Fruit fly (Drosophila melanogaster) whole organism, embryonic: ENCODE data around the gene Spn38F.

Experiments used
- Ada2b ChIP-seq: fragments of 200-800 bp; sonication (Bioruptor generic); IDR thresholded peaks from 2 replicates; pipeline ENCODE4 v1.3.6; 2022; ENCODE audit warnings: missing biosample characterization, missing genetic modification characterization
- Antp ChIP-seq: fragments of 200-800 bp; sonication (Bioruptor generic); optimal IDR thresholded peaks from 3 replicates; lab custom pipeline; 2016; ENCODE audit warnings: missing biosample characterization, missing genetic modification characterization
- CG10654 ChIP-seq: fragments of 200-800 bp; sonication (Bioruptor generic); optimal IDR thresholded peaks from 2 replicates; lab custom pipeline; 2016; ENCODE audit warnings: missing biosample characterization, missing genetic modification characterization
- CG12155 ChIP-seq: fragments of 200-800 bp; sonication (Bioruptor generic); optimal IDR thresholded peaks from 3 replicates; lab custom pipeline; 2016; ENCODE audit warnings: missing biosample characterization, missing genetic modification characterization
- CG12659 ChIP-seq: fragments of 200-800 bp; sonication (Bioruptor generic); optimal IDR thresholded peaks from 3 replicates; lab custom pipeline; 2017; ENCODE audit warnings: mild to moderate bottlenecking, missing biosample characterization, missing genetic modification reagents, missing genetic modification characterization
- CG13123 ChIP-seq: fragments of 200-800 bp; sonication (Bioruptor generic); optimal IDR thresholded peaks from 2 replicates; lab custom pipeline; 2016; ENCODE audit warnings: missing biosample characterization, missing genetic modification characterization
- CG15601 ChIP-seq: fragments of 200-800 bp; sonication (Bioruptor generic); optimal IDR thresholded peaks from 3 replicates; lab custom pipeline; 2019; ENCODE audit warnings: missing biosample characterization, mild to moderate bottlenecking, missing genetic modification characterization, moderate library complexity
- CG16813 ChIP-seq: fragments of 200-800 bp; sonication (Bioruptor generic); IDR thresholded peaks from 3 replicates; pipeline ENCODE4 v1.3.6; 2022; ENCODE audit warnings: missing biosample characterization, missing genetic modification characterization; ENCODE audit not compliant: partially characterized antibody
- CG17612 ChIP-seq: fragments of 200-800 bp; sonication (Bioruptor generic); IDR thresholded peaks from 2 replicates; pipeline ENCODE4 v1.3.6; 2022; ENCODE audit warnings: missing biosample characterization, missing genetic modification characterization
- CG2875 ChIP-seq: fragments of 200-800 bp; sonication (Bioruptor generic); optimal IDR thresholded peaks from 2 replicates; lab custom pipeline; 2017; ENCODE audit warnings: missing biosample characterization, mild to moderate bottlenecking, missing genetic modification characterization, missing genetic modification reagents
- CG33557 ChIP-seq: fragments of 200-800 bp; sonication (Bioruptor generic); optimal IDR thresholded peaks from 2 replicates; lab custom pipeline; 2019; ENCODE audit warnings: missing biosample characterization, mild to moderate bottlenecking, missing genetic modification characterization, moderate library complexity
- CG3847 ChIP-seq: fragments of 200-800 bp; sonication (Bioruptor generic); IDR thresholded peaks from 2 replicates; pipeline ENCODE4 v1.3.6; 2022; ENCODE audit warnings: missing biosample characterization, missing genetic modification characterization
- CG4282 ChIP-seq: fragments of 200-800 bp; sonication (Bioruptor generic); optimal IDR thresholded peaks from 2 replicates; lab custom pipeline; 2016; ENCODE audit warnings: missing biosample characterization, missing genetic modification characterization
- CG4617 ChIP-seq: fragments of 200-800 bp; sonication (Bioruptor generic); optimal IDR thresholded peaks from 3 replicates; lab custom pipeline; 2016; ENCODE audit warnings: missing biosample characterization, missing genetic modification characterization, borderline replicate concordance
- CG4707 ChIP-seq: fragments of 200-800 bp; sonication (Bioruptor generic); optimal IDR thresholded peaks from 2 replicates; lab custom pipeline; 2018; ENCODE audit warnings: missing biosample characterization, mild to moderate bottlenecking, missing genetic modification characterization, moderate library complexity
- CG4730 ChIP-seq: fragments of 200-800 bp; sonication (Bioruptor generic); IDR thresholded peaks from 2 replicates; pipeline ENCODE4 v1.3.6; 2022; ENCODE audit warnings: missing biosample characterization, missing genetic modification characterization
- CG4854 ChIP-seq: fragments of 200-800 bp; sonication (Bioruptor generic); optimal IDR thresholded peaks from 2 replicates; lab custom pipeline; 2016; ENCODE audit warnings: missing biosample characterization, missing genetic modification characterization, inconsistent platforms
- CG6175 ChIP-seq: fragments of 200-800 bp; sonication (Bioruptor generic); IDR thresholded peaks from 3 replicates; pipeline ENCODE4 v1.3.6; 2022; ENCODE audit warnings: missing biosample characterization, missing genetic modification characterization
- CG7839 ChIP-seq: fragments of 200-800 bp; sonication (Bioruptor generic); optimal IDR thresholded peaks from 3 replicates; lab custom pipeline; 2018; ENCODE audit warnings: missing biosample characterization, mild to moderate bottlenecking, missing genetic modification characterization, moderate library complexity
- CG7963 ChIP-seq: fragments of 200-800 bp; sonication (Bioruptor generic); IDR thresholded peaks from 3 replicates; pipeline ENCODE4 v1.3.6; 2022; ENCODE audit warnings: missing biosample characterization, missing genetic modification characterization; ENCODE audit not compliant: partially characterized antibody
- CG7987 ChIP-seq: fragments of 200-800 bp; sonication (Bioruptor generic); optimal IDR thresholded peaks from 2 replicates; lab custom pipeline; 2018; ENCODE audit warnings: missing biosample characterization, mild to moderate bottlenecking, missing genetic modification characterization, moderate library complexity
- CG9817 ChIP-seq: fragments of 200-800 bp; sonication (Bioruptor generic); optimal IDR thresholded peaks from 2 replicates; lab custom pipeline; 2018; ENCODE audit warnings: missing biosample characterization, mild to moderate bottlenecking, missing genetic modification characterization, moderate library complexity
- CkIIα-i1 ChIP-seq: fragments of 200-800 bp; sonication (Bioruptor generic); IDR thresholded peaks from 2 replicates; pipeline ENCODE4 v1.3.6; 2022; ENCODE audit warnings: missing biosample characterization, missing genetic modification characterization
- Eip74EF ChIP-seq, 2 experiments: fragments of 200-800 bp in 1 of 2; fragments of >200 bp in 1 of 2; sonication (Bioruptor generic) in 1 of 2; optimal IDR thresholded peaks; 2 replicates each; lab custom pipeline; 2017 to 2019; ENCODE audit warnings: missing biosample characterization in 2 of 2, missing genetic modification characterization in 2 of 2, mild to moderate bottlenecking in 1 of 2, moderate library complexity in 1 of 2
- HLH4C ChIP-seq: fragments of 200-800 bp; sonication (Bioruptor generic); IDR thresholded peaks from 3 replicates; pipeline ENCODE4 v1.3.6; 2022; ENCODE audit warnings: missing biosample characterization, missing genetic modification characterization; ENCODE audit not compliant: partially characterized antibody
- HmgD ChIP-seq: fragments of 200-800 bp; sonication (Bioruptor generic); optimal IDR thresholded peaks from 3 replicates; lab custom pipeline; 2016; ENCODE audit warnings: missing biosample characterization, missing genetic modification characterization
- Kr ChIP-seq: fragments of 200-800 bp; sonication (Bioruptor generic); optimal IDR thresholded peaks from 2 replicates; lab custom pipeline; 2017; ENCODE audit warnings: missing biosample characterization, mild to moderate bottlenecking, missing genetic modification characterization
- Lhr ChIP-seq: fragments of 200-800 bp; sonication (Bioruptor generic); optimal IDR thresholded peaks from 3 replicates; lab custom pipeline; 2017; ENCODE audit warnings: mild to moderate bottlenecking, missing biosample characterization, missing genetic modification reagents, missing genetic modification characterization
- Mrtf ChIP-seq: fragments of 200-800 bp; sonication (Bioruptor generic); IDR thresholded peaks from 3 replicates; pipeline ENCODE4 v1.3.6; 2022; ENCODE audit warnings: missing biosample characterization, missing genetic modification characterization
- Sry-δ ChIP-seq: fragments of 200-800 bp; sonication (Bioruptor generic); optimal IDR thresholded peaks from 2 replicates; lab custom pipeline; 2016; ENCODE audit warnings: missing biosample characterization, missing genetic modification characterization
- Xrp1 ChIP-seq: fragments of 200-800 bp; sonication (Bioruptor generic); IDR thresholded peaks from 2 replicates; pipeline ENCODE4 v1.3.6; 2022; ENCODE audit warnings: missing biosample characterization, missing genetic modification characterization
- ash1 ChIP-seq: fragments of 200-800 bp; sonication (Bioruptor generic); optimal IDR thresholded peaks from 2 replicates; lab custom pipeline; 2018; ENCODE audit warnings: missing biosample characterization, mild to moderate bottlenecking, missing genetic modification characterization
- bowl ChIP-seq: fragments of 200-800 bp; sonication (Bioruptor generic); IDR thresholded peaks from 2 replicates; pipeline ENCODE4 v1.3.6; 2022; ENCODE audit warnings: missing biosample characterization, missing genetic modification characterization
- en ChIP-seq: fragments of 200-800 bp; sonication (Bioruptor generic); optimal IDR thresholded peaks from 2 replicates; lab custom pipeline; 2016; ENCODE audit warnings: missing biosample characterization, missing genetic modification characterization
- esg ChIP-seq: fragments of 200-800 bp; sonication (Bioruptor generic); conservative IDR thresholded peaks from 2 replicates; pipeline ENCODE4 v1.3.6; 2022; ENCODE audit warnings: missing biosample characterization, missing genetic modification characterization
- fd96Cb ChIP-seq: fragments of 200-800 bp; sonication (Bioruptor generic); optimal IDR thresholded peaks from 2 replicates; lab custom pipeline; 2018; ENCODE audit warnings: missing biosample characterization, mild to moderate bottlenecking, missing genetic modification characterization, moderate library complexity
- gem ChIP-seq: fragments of 200-800 bp; sonication (Bioruptor generic); optimal IDR thresholded peaks from 2 replicates; lab custom pipeline; 2019; ENCODE audit warnings: missing biosample characterization, mild to moderate bottlenecking, missing genetic modification characterization, moderate library complexity
- gfzf ChIP-seq: fragments of 200-800 bp; sonication (Bioruptor generic); optimal IDR thresholded peaks from 2 replicates; lab custom pipeline; 2016; ENCODE audit warnings: missing biosample characterization, mild to moderate bottlenecking, missing genetic modification characterization, moderate library complexity
- kay ChIP-seq: fragments of 200-800 bp; sonication (Bioruptor generic); optimal IDR thresholded peaks from 2 replicates; lab custom pipeline; 2016; ENCODE audit warnings: missing biosample characterization, missing genetic modification characterization
- maf-S ChIP-seq: fragments of 200-800 bp; sonication (Bioruptor generic); optimal IDR thresholded peaks from 2 replicates; lab custom pipeline; 2016; ENCODE audit warnings: missing biosample characterization, missing genetic modification characterization
- oc ChIP-seq: fragments of 200-800 bp; sonication (Bioruptor generic); optimal IDR thresholded peaks from 2 replicates; lab custom pipeline; 2018; ENCODE audit warnings: missing biosample characterization, mild to moderate bottlenecking, missing genetic modification characterization, moderate library complexity
- pb ChIP-seq: fragments of 200-800 bp; sonication (Bioruptor generic); optimal IDR thresholded peaks from 3 replicates; lab custom pipeline; 2016; ENCODE audit warnings: missing biosample characterization, missing genetic modification characterization
- peb ChIP-seq: fragments of 200-800 bp; sonication (Bioruptor generic); IDR thresholded peaks from 2 replicates; pipeline ENCODE4 v1.3.6; 2022; ENCODE audit warnings: missing biosample characterization, missing genetic modification characterization
- rib ChIP-seq: fragments of 200-800 bp; sonication (Bioruptor generic); IDR thresholded peaks from 2 replicates; pipeline ENCODE4 v1.3.6; 2022; ENCODE audit warnings: missing biosample characterization, missing genetic modification characterization
- row ChIP-seq: fragments of 200-800 bp; sonication (Bioruptor generic); IDR thresholded peaks from 3 replicates; pipeline ENCODE4 v1.3.6; 2022; ENCODE audit warnings: missing biosample characterization, missing genetic modification characterization
- scrt ChIP-seq: fragments of 200-800 bp; sonication (Bioruptor generic); optimal IDR thresholded peaks from 2 replicates; lab custom pipeline; 2018; ENCODE audit warnings: missing biosample characterization, mild to moderate bottlenecking, missing genetic modification characterization, moderate library complexity
- slou ChIP-seq: fragments of 200-800 bp; sonication (Bioruptor generic); optimal IDR thresholded peaks from 3 replicates; lab custom pipeline; 2016; ENCODE audit warnings: missing biosample characterization, missing genetic modification characterization
- ssp ChIP-seq: fragments of 200-800 bp; sonication (Bioruptor generic); IDR thresholded peaks from 2 replicates; pipeline ENCODE4 v1.3.6; 2022; ENCODE audit warnings: missing biosample characterization, missing genetic modification characterization
- z ChIP-seq: fragments of 200-800 bp; sonication (Bioruptor generic); IDR thresholded peaks from 3 replicates; pipeline ENCODE4 v1.3.6; 2022; ENCODE audit warnings: missing biosample characterization, missing genetic modification characterization
- zen ChIP-seq: fragments of 200-800 bp; sonication (Bioruptor generic); optimal IDR thresholded peaks from 3 replicates; lab custom pipeline; 2018; ENCODE audit warnings: missing biosample characterization, mild to moderate bottlenecking, missing genetic modification characterization, moderate library complexity

Spn38F gene

DNA sequence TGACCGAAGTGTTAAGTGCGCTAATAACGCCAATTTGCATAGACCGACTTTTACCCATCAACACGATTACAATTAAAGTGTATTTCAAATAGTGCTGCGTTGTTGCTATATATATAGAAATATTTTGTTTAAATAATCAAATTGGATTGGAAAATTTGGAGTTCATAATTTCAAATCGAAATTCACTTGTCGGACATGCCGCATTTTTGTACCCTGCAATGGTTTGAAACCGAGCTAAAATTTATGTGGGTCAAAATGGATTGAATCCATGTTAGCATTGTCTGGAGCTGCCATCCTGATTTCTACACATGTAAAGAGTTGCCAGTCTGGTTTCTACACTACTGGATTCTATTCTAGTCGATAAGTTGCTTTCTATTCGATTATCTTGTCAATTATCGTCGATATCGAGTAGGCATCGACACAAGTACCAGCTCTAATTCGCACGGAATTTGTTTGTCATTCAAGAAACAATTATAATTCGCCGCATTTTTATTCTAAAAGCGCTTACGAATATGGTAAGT, 50.5 kb downstream of the Spn38F start, which contains the start of gene Pomp (continued):
- TF ChIP-seq CG7963 (GFP tag; lab: Robert Waterston, UW) (peak; percentile 27; the same call in 1 of the 3 replicates), CG7987 (GFP tag; lab: Kevin White, UChicago) (peak; percentile 80), Ada2b (peak; percentile 80), CG4730 (peak; percentile 87), kay (GFP tag; lab: Kevin White, UChicago) (peak; percentile 70), zen (tag; lab: Kevin White, UChicago) (peak; percentile 86), row (GFP tag; lab: Robert Waterston, UW) (peak; percentile 90), CG15601 (tag; lab: Kevin White, UChicago) (peak; percentile 74), Sry-δ (peak; percentile 93), ssp (GFP tag; lab: Robert Waterston, UW) (peak; percentile 77), slou (GFP tag; lab: Kevin White, UChicago) (peak; percentile 81), rib (GFP tag; lab: Robert Waterston, UW) (peak; percentile 86), oc (peak; percentile 76), CG17612 (peak; percentile 77), CG4617 (GFP tag; lab: Kevin White, UChicago) (peak; percentile 60), maf-S (GFP tag; lab: Kevin White, UChicago) (peak; percentile 62), Xrp1 (peak; percentile 95), gfzf (GFP tag; lab: Kevin White, UChicago) (peak; percentile 47), CG12659 (GFP tag; lab: Kevin White, UChicago) (peak; percentile 86), bowl (GFP tag; lab: Robert Waterston, UW) (peak; percentile 60; the same call in 1 of the 2 replicates), CG13123 (peak; percentile 70), CG9817 (tag; lab: Kevin White, UChicago) (peak; percentile 56), CG16813 (GFP tag; lab: Robert Waterston, UW) (peak; percentile 66), CkIIα-i1 (GFP tag; lab: Robert Waterston, UW) (0 out of 2 replicates have a peak, but pooled peaks have one; percentile 41), CG10654 (GFP tag; lab: Kevin White, UChicago) (peak; percentile 85), z (no peak), CG4854 (GFP tag; lab: Kevin White, UChicago) (peak; percentile 45), CG4282 (GFP tag; lab: Kevin White, UChicago) (no peak), Antp (GFP tag; lab: Kevin White, UChicago) (peak; percentile 63), CG7839 (tag; lab: Kevin White, UChicago) (peak; percentile 88), Eip74EF (GFP tag; optimal IDR thresholded peaks at IDR 0.05; lab: Kevin White, UChicago) (peak in 1 of 2 experiments; percentile 75), CG4707 (GFP tag; lab: Kevin White, UChicago) (peak; percentile 37), Lhr (GFP tag; lab: Kevin White, UChicago) (peak; percentile 96), peb (GFP tag; lab: Robert Waterston, UW) (peak; percentile 79), esg (peak; percentile 88), gem (tag; lab: Kevin White, UChicago) (peak; percentile 93), CG2875 (GFP tag; lab: Kevin White, UChicago) (peak; percentile 80), Mrtf (GFP tag; lab: Robert Waterston, UW) (peak; percentile 69; the same call in 2 of the 3 replicates), CG6175 (GFP tag; lab: Robert Waterston, UW) (peak; percentile 83), CG3847 (GFP tag; lab: Robert Waterston, UW) (peak; percentile 90), pb (no peak), ash1 (GFP tag; lab: Kevin White, UChicago) (peak; percentile 40), CG33557 (GFP tag; lab: Kevin White, UChicago) (no peak), scrt (GFP tag; lab: Kevin White, UChicago) (peak; percentile 73), HLH4C (peak; percentile 76), fd96Cb (tag; lab: Kevin White, UChicago) (peak; percentile 88), en (GFP tag; lab: Kevin White, UChicago) (peak; percentile 9), CG12155 (GFP tag; lab: Kevin White, UChicago) (peak; percentile 86), HmgD (GFP tag; lab: Kevin White, UChicago) (peak; percentile 57), Kr (no peak)
